Worm (Caenorhabditis elegans) whole organism, L3 larva: ENCODE results near the gene C06H5.11.
"Not testable (repeated sequence)": the region's sequence is repeated elsewhere in the genome, so short reads cannot be mapped to it uniquely, and the experiment has no call there.

ENCODE experiments used
- ceh-82 ChIP-seq: fragments of 150-350 bp; optimal IDR thresholded peaks from 2 replicates; lab custom pipeline; 2014; ENCODE audit warnings: missing biosample characterization, missing genetic modification characterization
- lsy-12 ChIP-seq: sonication (generic microtip); optimal IDR thresholded peaks from 2 replicates; lab custom pipeline; 2016; ENCODE audit warnings: mild to moderate bottlenecking, missing genetic modification characterization, missing compliant biosample characterization
- nfya-1 ChIP-seq: sonication (generic microtip); optimal IDR thresholded peaks from 2 replicates; lab custom pipeline; 2017; ENCODE audit warnings: missing genetic modification characterization, mild to moderate bottlenecking, missing compliant biosample characterization, antibody characterized with exemption, moderate library complexity; ENCODE audit not compliant: insufficient read depth
- nhr-76 ChIP-seq: fragments of 150-350 bp; sonication (generic microtip); optimal IDR thresholded peaks from 5 replicates; lab custom pipeline; 2014; ENCODE audit warnings: missing biosample characterization, missing genetic modification characterization

- TF ChIP-seq nfya-1 (tag; lab: Kevin White, UChicago); ceh-82; nhr-76 (tag; lab: Kevin White, UChicago); lsy-12 (tag; lab: Kevin White, UChicago): not testable (repeated sequence)
Measured at ce11 chrV:17865309-17865708, 28.6 kb downstream of the C06H5.11 start, which contains the start of gene Y59A8A.8.
